Fruit fly (Drosophila melanogaster): Measurements from ENCODE around the gene CG14050.

CG14050 gene

dm6 chrX:2301613-2302522 is 24.1 kb downstream of the CG14050 start (continued):
- TF ChIP-seq sd (tag; optimal IDR thresholded peaks at IDR 0.05) (peak; percentile 37), CG5180 (GFP tag; optimal IDR thresholded peaks at IDR 0.05) (peak; percentile 70), CG9932 (GFP tag; IDR thresholded peaks at IDR 0.05) (peak; percentile 68), Sox102F (GFP tag; optimal IDR thresholded peaks at IDR 0.05) (peak; percentile 83), HLH4C (GFP tag; IDR thresholded peaks at IDR 0.05; ENCODE audit: partially characterized antibody) (no peak), nau (GFP tag; optimal IDR thresholded peaks at IDR 0.05) (peak; percentile 71), cas (GFP tag; IDR thresholded peaks at IDR 0.05) (no peak), CG11398 (GFP tag; optimal IDR thresholded peaks at IDR 0.05) (peak; percentile 77), Dp (GFP tag; optimal IDR thresholded peaks at IDR 0.05) (no peak), CG1647 (GFP tag; optimal IDR thresholded peaks at IDR 0.05) (peak; percentile 56), ap (GFP tag; IDR thresholded peaks at IDR 0.05) (peak; percentile 61), klu (GFP tag; IDR thresholded peaks at IDR 0.05) (peak; percentile 64), onecut (GFP tag; IDR thresholded peaks at IDR 0.05) (peak; percentile 66; the same call in 1 of the 2 replicates), Mrtf (GFP tag; IDR thresholded peaks at IDR 0.05) (peak; percentile 81), CG34376 (GFP tag; optimal IDR thresholded peaks at IDR 0.05) (peak; percentile 4), bsh (GFP tag; optimal IDR thresholded peaks at IDR 0.05) (peak; percentile 34 to 88), CG10543 (GFP tag; optimal IDR thresholded peaks at IDR 0.05) (peak; percentile 50), CG6813 (GFP tag; optimal IDR thresholded peaks at IDR 0.05) (peak; percentile 74), wek (GFP tag; optimal IDR thresholded peaks at IDR 0.05) (peak; percentile 67), fd102C (GFP tag; optimal IDR thresholded peaks at IDR 0.05) (peak; percentile 11), sc (optimal IDR thresholded peaks at IDR 0.05) (no peak), sc (GFP tag; optimal IDR thresholded peaks at IDR 0.05) (peak; percentile 69), fd3F (GFP tag; optimal IDR thresholded peaks at IDR 0.05) (peak; percentile 71), odd (GFP tag; optimal IDR thresholded peaks at IDR 0.05) (peak; percentile 62), Hmr (GFP tag; optimal IDR thresholded peaks at IDR 0.05) (peak; percentile 79), Xrp1 (GFP tag; IDR thresholded peaks at IDR 0.05) (peak; percentile 86), gcm (GFP tag; optimal IDR thresholded peaks at IDR 0.05) (peak; percentile 76), NFAT (GFP tag; IDR thresholded peaks at IDR 0.05) (peak; percentile 60; the same call in 1 of the 2 replicates), ewg (GFP tag; optimal IDR thresholded peaks at IDR 0.05) (peak; percentile 75), mld (GFP tag; IDR thresholded peaks at IDR 0.05; ENCODE audit: partially characterized antibody) (no peak), tll (GFP tag; optimal IDR thresholded peaks at IDR 0.05) (no peak), CG9817 (tag; optimal IDR thresholded peaks at IDR 0.05) (peak; percentile 77), prd (optimal IDR thresholded peaks at IDR 0.05) (no peak), prd (GFP tag; IDR thresholded peaks at IDR 0.05) (peak; percentile 90), nerfin-2 (GFP tag; IDR thresholded peaks at IDR 0.05; ENCODE audit: partially characterized antibody) (no peak), ham (GFP tag; IDR thresholded peaks at IDR 0.05) (0 out of 2 replicates have a peak, but pooled peaks have one; percentile 48), CG13123 (GFP tag; optimal IDR thresholded peaks at IDR 0.05) (peak; percentile 44), Ets65A (GFP tag) (peak; percentile 94), TFAM (GFP tag; optimal IDR thresholded peaks at IDR 0.05) (peak; percentile 21), Meics (GFP tag; optimal IDR thresholded peaks at IDR 0.05) (peak; percentile 76), E2f1 (GFP tag; IDR thresholded peaks at IDR 0.05) (peak; percentile 79), sr (GFP tag; IDR thresholded peaks at IDR 0.05) (peak; percentile 68; the same call in 1 of the 3 replicates), CG16813 (GFP tag; IDR thresholded peaks at IDR 0.05; ENCODE audit: partially characterized antibody) (no peak), Dad (GFP tag; optimal IDR thresholded peaks at IDR 0.05) (peak; percentile 75), CG17612 (GFP tag; IDR thresholded peaks at IDR 0.05) (peak; percentile 62), dimm (GFP tag; IDR thresholded peaks at IDR 0.05) (peak; percentile 46; the same call in 1 of the 2 replicates), aop (GFP tag; IDR thresholded peaks at IDR 0.05) (no peak), ttk (GFP tag; IDR thresholded peaks at IDR 0.05) (peak; percentile 83)
